Worm (Caenorhabditis elegans): Measurements from ENCODE around the gene clc-28.

The clc-28 gene

DNA sequence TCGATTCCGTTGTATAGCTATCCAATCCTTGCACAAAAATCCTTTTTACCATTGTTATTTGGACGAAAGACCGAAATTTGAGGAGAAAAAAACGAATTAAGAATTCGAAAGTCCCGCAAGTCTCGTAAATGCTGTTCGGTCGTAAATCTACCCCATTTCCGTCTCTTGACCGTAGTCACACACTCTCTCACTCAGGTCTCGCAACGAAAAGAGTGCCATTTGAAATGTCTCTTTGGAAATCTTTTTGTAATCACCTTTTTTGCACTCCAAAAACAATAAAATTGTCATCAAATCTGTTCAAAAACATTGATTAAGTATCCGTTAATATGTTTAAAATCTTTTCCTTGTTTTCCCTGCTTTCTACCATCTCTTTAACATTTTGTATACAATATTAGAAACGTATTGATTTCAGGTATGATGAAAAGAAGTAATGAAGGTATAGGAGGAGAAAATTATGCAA lies 19.0 kb upstream of the clc-28 start, which contains the start of the genes R05D3.8 and rfp-1 (continued):
- TF ChIP-seq Y48G9A.11 (GFP tag; IDR thresholded peaks at IDR 0.05) (no peak; the same call in 1 of the 2 replicates), fos-1 (tag; optimal IDR thresholded peaks at IDR 0.05) (no peak), nhr-6 (tag; optimal IDR thresholded peaks at IDR 0.05) (peak; percentile 88), nhr-28 (tag; optimal IDR thresholded peaks at IDR 0.05) (peak; percentile 85), nhr-76 (tag; optimal IDR thresholded peaks at IDR 0.05) (no peak), R02D3.7 (tag; optimal IDR thresholded peaks at IDR 0.05) (peak; percentile 97), ZK337.2 (GFP tag; IDR thresholded peaks at IDR 0.05) (no peak), mep-1 (tag; optimal IDR thresholded peaks at IDR 0.05) (peak; percentile 87), mdt-29 (GFP tag; IDR thresholded peaks at IDR 0.05) (no peak), aha-1 (tag) (peak; percentile 44), skn-1 (tag; optimal IDR thresholded peaks at IDR 0.05) (no peak), ceh-28 (tag; optimal IDR thresholded peaks at IDR 0.05) (no peak), lin-13 (GFP tag; optimal IDR thresholded peaks at IDR 0.05) (peak; percentile 88), pha-4 (GFP tag; IDR thresholded peaks at IDR 0.05) (no peak), pha-4 (tag; optimal IDR thresholded peaks at IDR 0.05) (peak; percentile 83), nhr-77 (tag; optimal IDR thresholded peaks at IDR 0.05) (peak; percentile 91), nhr-111 (GFP tag; optimal IDR thresholded peaks at IDR 0.05) (no peak), cey-2 (tag; optimal IDR thresholded peaks at IDR 0.05; ENCODE audit: borderline replicate concordance, insufficient read depth) (no peak), lin-15B (tag; optimal IDR thresholded peaks at IDR 0.05) (peak; percentile 49), F49E8.2 (tag; optimal IDR thresholded peaks at IDR 0.05; ENCODE audit: borderline replicate concordance) (no peak), attf-4 (tag; optimal IDR thresholded peaks at IDR 0.05) (no peak), Y105C5A.15 (GFP tag; IDR thresholded peaks at IDR 0.05) (no peak), mxl-2 (GFP tag; conservative IDR thresholded peaks at IDR 0.05) (no peak), php-3 (GFP tag; IDR thresholded peaks at IDR 0.05) (no peak), unc-62 (GFP tag; optimal IDR thresholded peaks at IDR 0.05 in 1 of 2) (peak in 1 of 2 experiments; percentile 99), unc-62 (tag; optimal IDR thresholded peaks at IDR 0.05) (no peak), nhr-11 (tag; optimal IDR thresholded peaks at IDR 0.05) (peak; percentile 89), mes-2 (tag; optimal IDR thresholded peaks at IDR 0.05; ENCODE audit: poor library complexity, severe bottlenecking) (peak; percentile 89), daf-16 (GFP tag; optimal IDR thresholded peaks at IDR 0.05) (no peak), daf-16 (tag; optimal IDR thresholded peaks at IDR 0.05) (peak; percentile 51), mdl-1 (tag; optimal IDR thresholded peaks at IDR 0.05) (peak in 1 of 2 experiments; percentile 28), rbr-2 (tag; optimal IDR thresholded peaks at IDR 0.05) (peak; percentile 43), hlh-11 (tag; optimal IDR thresholded peaks at IDR 0.05) (peak; percentile 60), pqm-1 (tag; optimal IDR thresholded peaks at IDR 0.05) (peak; percentile 3), tra-1 (GFP tag; IDR thresholded peaks at IDR 0.05) (0 out of 2 replicates have a peak, but pooled peaks have one; percentile 22), duxl-1 (tag; optimal IDR thresholded peaks at IDR 0.05; ENCODE audit: poor library complexity) (peak; percentile 6)

ce11 chrIII:8356407-8356881 lies 17.2 kb upstream of the clc-28 start:
- TF ChIP-seq hlh-30 (tag; optimal IDR thresholded peaks at IDR 0.05; ENCODE audit: insufficient read depth) = peak; percentile 68
- TF ChIP-seq vab-7 (GFP tag; IDR thresholded peaks at IDR 0.05) = no peak
- TF ChIP-seq snpc-4 (tag; optimal IDR thresholded peaks at IDR 0.05) = no peak
- no peak for TF ChIP-seq madf-5 (GFP tag; IDR thresholded peaks at IDR 0.05)
- TF ChIP-seq nhr-41 (GFP tag; IDR thresholded peaks at IDR 0.05) = no peak
- no peak for TF ChIP-seq Y75B8A.6 (GFP tag; IDR thresholded peaks at IDR 0.05)
- no peak for TF ChIP-seq nhr-76 (tag; optimal IDR thresholded peaks at IDR 0.05)
- TF ChIP-seq tra-1 (GFP tag; IDR thresholded peaks at IDR 0.05) = 0 out of 2 replicates have a peak, but pooled peaks have one; percentile 17
- no peak for TF ChIP-seq F10B5.3 (tag; optimal IDR thresholded peaks at IDR 0.05)
- TF ChIP-seq lin-13 (GFP tag; optimal IDR thresholded peaks at IDR 0.05) = peak; percentile 79
- TF ChIP-seq lin-29 (GFP tag; IDR thresholded peaks at IDR 0.05) = no peak
- TF ChIP-seq ama-1 (optimal IDR thresholded peaks at IDR 0.05) = peak; percentile 43
- no peak for TF ChIP-seq ZK546.5 (tag; optimal IDR thresholded peaks at IDR 0.05)
- no peak for TF ChIP-seq tag-97 (GFP tag; IDR thresholded peaks at IDR 0.05)
- TF ChIP-seq fos-1 (tag; optimal IDR thresholded peaks at IDR 0.05) = no peak
- TF ChIP-seq dmd-6 (GFP tag; IDR thresholded peaks at IDR 0.05) = peak; percentile 53; the same call in 1 of the 2 replicates
- peak in 1 of 2 experiments; percentile 58 for TF ChIP-seq mdl-1 (tag; optimal IDR thresholded peaks at IDR 0.05)
- TF ChIP-seq fkh-10 (GFP tag; optimal IDR thresholded peaks at IDR 0.05) = peak; percentile 33
- TF ChIP-seq unc-39 (tag; optimal IDR thresholded peaks at IDR 0.05) = no peak
- peak; percentile 64 for TF ChIP-seq nhr-6 (tag; optimal IDR thresholded peaks at IDR 0.05)
- TF ChIP-seq lin-15B (tag; optimal IDR thresholded peaks at IDR 0.05) = no peak
- TF ChIP-seq Y48G9A.11 (GFP tag; IDR thresholded peaks at IDR 0.05) = no peak
- peak; percentile 51 for TF ChIP-seq T26A8.4 (GFP tag; IDR thresholded peaks at IDR 0.05)
- TF ChIP-seq nhr-48 (tag; optimal IDR thresholded peaks at IDR 0.05) = peak; percentile 62

Data from whole organism, L4 larva.